Worm (Caenorhabditis elegans): Measurements from ENCODE around the gene Y116F11A.1.

DNA sequence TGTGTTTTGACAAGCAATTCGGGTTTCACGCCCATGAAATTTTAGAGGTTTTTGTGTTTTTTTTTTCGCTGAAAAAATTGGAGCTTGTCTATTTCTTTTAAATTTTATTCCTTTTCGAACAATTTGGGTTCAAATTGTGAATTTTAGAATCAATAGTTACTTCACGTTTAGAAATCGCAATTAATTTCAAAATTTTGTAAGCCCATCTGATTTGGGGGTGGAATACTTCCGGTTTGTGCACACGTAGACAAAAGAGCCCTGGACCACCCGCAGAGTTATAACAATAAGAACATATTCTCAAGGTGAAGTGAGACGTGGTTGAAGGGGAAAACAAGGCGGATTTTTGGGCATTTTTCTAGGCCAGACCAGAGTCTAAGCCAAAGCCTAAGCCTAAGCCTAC, 11.1 kb upstream of the Y116F11A.1 start, which contains the start of gene Y116F11A.6:
- TF ChIP-seq egl-27 (tag; optimal IDR thresholded peaks at IDR 0.05) (no peak), lin-13 (GFP tag; optimal IDR thresholded peaks at IDR 0.05) (no peak), unc-62 (GFP tag; optimal IDR thresholded peaks at IDR 0.05) (no peak), zag-1 (tag; optimal IDR thresholded peaks at IDR 0.05) (no peak), fos-1 (tag; optimal IDR thresholded peaks at IDR 0.05) (no peak), nhr-10 (tag; optimal IDR thresholded peaks at IDR 0.05) (no peak), aly-2 (tag; optimal IDR thresholded peaks at IDR 0.05) (no peak), ztf-11 (tag; optimal IDR thresholded peaks at IDR 0.05) (no peak), nhr-12 (tag; optimal IDR thresholded peaks at IDR 0.05) (no peak), skn-1 (tag; optimal IDR thresholded peaks at IDR 0.05) (no peak), snpc-4 (tag; optimal IDR thresholded peaks at IDR 0.05) (no peak), ceh-16 (tag; optimal IDR thresholded peaks at IDR 0.05) (no peak), mab-5 (tag; optimal IDR thresholded peaks at IDR 0.05) (no peak), ama-1 (optimal IDR thresholded peaks at IDR 0.05) (no peak)
